Fruit fly (Drosophila melanogaster) whole organism, embryonic: ENCODE measurements around the gene CG8677.
A peak's percentile ranks its signal among the peaks of the same experiment; 100 is the strongest.

Experiments
- Aef1 ChIP-seq: fragments of 200-800 bp; sonication (Bioruptor generic); IDR thresholded peaks from 3 replicates; pipeline ENCODE4 v1.3.6; 2022; ENCODE audit warnings: missing biosample characterization, missing genetic modification characterization
- Atf6 ChIP-seq: fragments of 200-800 bp; sonication (Bioruptor generic); IDR thresholded peaks from 2 replicates; pipeline ENCODE4 v1.3.6; 2022; ENCODE audit warnings: missing biosample characterization, missing genetic modification characterization
- CG10366 ChIP-seq: fragments of 200-800 bp; sonication (Bioruptor generic); IDR thresholded peaks from 2 replicates; pipeline ENCODE4 v1.3.6; 2022; ENCODE audit warnings: missing biosample characterization, missing genetic modification characterization
- CG10565 ChIP-seq: fragments of 200-800 bp; sonication (Bioruptor generic); optimal IDR thresholded peaks from 3 replicates; lab custom pipeline; 2016; ENCODE audit warnings: missing biosample characterization, mild to moderate bottlenecking, missing genetic modification characterization
- CG11695 ChIP-seq: fragments of 200-800 bp; sonication (Bioruptor generic); IDR thresholded peaks from 3 replicates; pipeline ENCODE4 v1.3.6; 2022; ENCODE audit warnings: missing biosample characterization, missing genetic modification characterization
- CG15514 ChIP-seq: fragments of 200-800 bp; sonication (Bioruptor generic); optimal IDR thresholded peaks from 3 replicates; lab custom pipeline; 2017; ENCODE audit warnings: missing biosample characterization, missing genetic modification characterization, mild to moderate bottlenecking, moderate library complexity, missing genetic modification reagents
- CG1603 ChIP-seq: fragments of 200-800 bp; sonication (Bioruptor generic); optimal IDR thresholded peaks from 2 replicates; lab custom pipeline; 2019; ENCODE audit warnings: missing biosample characterization, mild to moderate bottlenecking, missing genetic modification characterization, moderate library complexity
- CG1647 ChIP-seq: fragments of 200-800 bp; sonication (Bioruptor generic); optimal IDR thresholded peaks from 3 replicates; lab custom pipeline; 2016; ENCODE audit warnings: missing biosample characterization, missing genetic modification characterization
- CG16779 ChIP-seq: fragments of 200-800 bp; sonication (Bioruptor generic); IDR thresholded peaks from 2 replicates; pipeline ENCODE4 v1.3.6; 2022; ENCODE audit warnings: missing biosample characterization, missing genetic modification characterization
- CG17359 ChIP-seq: fragments of 200-800 bp; sonication (Bioruptor generic); optimal IDR thresholded peaks from 3 replicates; lab custom pipeline; 2018; ENCODE audit warnings: missing biosample characterization, mild to moderate bottlenecking, missing genetic modification characterization, moderate library complexity
- CG17612 ChIP-seq: fragments of 200-800 bp; sonication (Bioruptor generic); IDR thresholded peaks from 2 replicates; pipeline ENCODE4 v1.3.6; 2022; ENCODE audit warnings: missing biosample characterization, missing genetic modification characterization
- CG17912 ChIP-seq: fragments of 200-800 bp; sonication (Bioruptor generic); optimal IDR thresholded peaks from 2 replicates; lab custom pipeline; 2018; ENCODE audit warnings: missing biosample characterization, mild to moderate bottlenecking, missing genetic modification characterization
- CG2199 ChIP-seq: fragments of 200-800 bp; sonication (Bioruptor generic); IDR thresholded peaks from 3 replicates; pipeline ENCODE4 v1.3.6; 2022; ENCODE audit warnings: missing biosample characterization, missing genetic modification characterization
- CG30020 ChIP-seq: fragments of 200-800 bp; optimal IDR thresholded peaks from 2 replicates; lab custom pipeline; 2019; ENCODE audit warnings: missing biosample characterization, mild to moderate bottlenecking, missing genetic modification characterization, moderate library complexity
- CG30431 ChIP-seq: fragments of 200-800 bp; sonication (Bioruptor generic); optimal IDR thresholded peaks from 2 replicates; lab custom pipeline; 2017; ENCODE audit warnings: missing biosample characterization, missing genetic modification characterization
- CG3065 ChIP-seq: fragments of 200-800 bp; sonication (Bioruptor generic); optimal IDR thresholded peaks from 2 replicates; lab custom pipeline; 2016; ENCODE audit warnings: missing biosample characterization, missing genetic modification characterization
- CG32767 ChIP-seq: fragments of 200-800 bp; sonication (Bioruptor generic); IDR thresholded peaks from 2 replicates; pipeline ENCODE4 v1.3.6; 2022; ENCODE audit warnings: missing biosample characterization, missing genetic modification characterization
- CG34422 ChIP-seq: fragments of 200-800 bp; sonication (Bioruptor generic); IDR thresholded peaks from 3 replicates; pipeline ENCODE4 v1.3.6; 2022; ENCODE audit warnings: missing biosample characterization, missing genetic modification characterization
- CG3726 ChIP-seq: fragments of 200-800 bp; sonication (Bioruptor generic); IDR thresholded peaks from 3 replicates; pipeline ENCODE4, ENCODE4 v1.3.6; 2022; ENCODE audit warnings: missing biosample characterization, missing genetic modification characterization
- CG4404 ChIP-seq: fragments of 200-800 bp; sonication (Bioruptor generic); IDR thresholded peaks from 2 replicates; pipeline ENCODE4 v1.3.6; 2022; ENCODE audit warnings: missing biosample characterization, missing genetic modification characterization
- CG5245 ChIP-seq: fragments of 200-800 bp; sonication (Bioruptor generic); optimal IDR thresholded peaks from 3 replicates; lab custom pipeline; 2016; ENCODE audit warnings: missing biosample characterization, missing genetic modification characterization
- CG6272 ChIP-seq: fragments of 200-800 bp; sonication (Bioruptor generic); IDR thresholded peaks from 2 replicates; pipeline ENCODE4 v1.3.6; 2022; ENCODE audit warnings: missing biosample characterization, missing genetic modification characterization
- CG7963 ChIP-seq: fragments of 200-800 bp; sonication (Bioruptor generic); IDR thresholded peaks from 3 replicates; pipeline ENCODE4 v1.3.6; 2022; ENCODE audit warnings: missing biosample characterization, missing genetic modification characterization; ENCODE audit not compliant: partially characterized antibody
- CG8089 ChIP-seq: fragments of 200-800 bp; sonication (Bioruptor generic); optimal IDR thresholded peaks from 3 replicates; lab custom pipeline; 2016; ENCODE audit warnings: missing biosample characterization, missing genetic modification characterization
- CG8281 ChIP-seq: fragments of 200-800 bp; sonication (Bioruptor generic); optimal IDR thresholded peaks from 2 replicates; lab custom pipeline; 2018; ENCODE audit warnings: missing biosample characterization, mild to moderate bottlenecking, missing genetic modification characterization, moderate library complexity
- CHES-1-like ChIP-seq: fragments of 200-800 bp; sonication (Bioruptor generic); optimal IDR thresholded peaks from 2 replicates; lab custom pipeline; 2016; ENCODE audit warnings: missing biosample characterization, missing genetic modification characterization
- Camta ChIP-seq: fragments of 200-800 bp; sonication (Bioruptor generic); optimal IDR thresholded peaks from 2 replicates; lab custom pipeline; 2016; ENCODE audit warnings: missing biosample characterization, missing genetic modification characterization
- Deaf1 ChIP-seq: fragments of 200-800 bp; optimal IDR thresholded peaks from 3 replicates; lab custom pipeline; 2019; ENCODE audit warnings: missing biosample characterization, mild to moderate bottlenecking, missing genetic modification characterization, moderate library complexity
- Dll ChIP-seq: fragments of 200-800 bp; sonication (Bioruptor generic); IDR thresholded peaks from 4 replicates; pipeline ENCODE4 v1.3.6; 2022; ENCODE audit warnings: missing biosample characterization, missing genetic modification characterization; ENCODE audit not compliant: partially characterized antibody
- Dref ChIP-seq: fragments of 200-800 bp; sonication (Bioruptor generic); IDR thresholded peaks from 2 replicates; pipeline ENCODE4 v1.3.6; 2022; ENCODE audit warnings: missing biosample characterization, missing genetic modification characterization
- E2f2 ChIP-seq: fragments of 200-800 bp; sonication (Bioruptor generic); IDR thresholded peaks from 2 replicates; pipeline ENCODE4 v1.3.6; 2022; ENCODE audit warnings: missing biosample characterization, missing genetic modification characterization
- HLH54F ChIP-seq: fragments of 200-800 bp; sonication (Bioruptor generic); optimal IDR thresholded peaks from 3 replicates; lab custom pipeline; 2016; ENCODE audit warnings: missing biosample characterization, missing genetic modification characterization
- Hr3 ChIP-seq: fragments of 200-800 bp; sonication (Bioruptor generic); optimal IDR thresholded peaks from 3 replicates; lab custom pipeline; 2016; ENCODE audit warnings: missing biosample characterization, missing genetic modification characterization
- NC2β ChIP-seq: fragments of 200-800 bp; sonication (Bioruptor generic); optimal IDR thresholded peaks from 2 replicates; lab custom pipeline; 2016; ENCODE audit warnings: missing biosample characterization, missing genetic modification characterization
- Sin3A ChIP-seq: fragments of >200 bp; optimal IDR thresholded peaks from 2 replicates; lab custom pipeline; 2018
- Xrp1 ChIP-seq: fragments of 200-800 bp; sonication (Bioruptor generic); IDR thresholded peaks from 2 replicates; pipeline ENCODE4 v1.3.6; 2022; ENCODE audit warnings: missing biosample characterization, missing genetic modification characterization
- amos ChIP-seq: fragments of 200-800 bp; sonication (Bioruptor generic); IDR thresholded peaks from 2 replicates; pipeline ENCODE4 v1.3.6; 2022; ENCODE audit warnings: missing biosample characterization, missing genetic modification characterization; ENCODE audit not compliant: partially characterized antibody
- fd96Cb ChIP-seq: fragments of 200-800 bp; sonication (Bioruptor generic); optimal IDR thresholded peaks from 2 replicates; lab custom pipeline; 2018; ENCODE audit warnings: missing biosample characterization, mild to moderate bottlenecking, missing genetic modification characterization, moderate library complexity
- ken ChIP-seq: fragments of 200-800 bp; sonication (Bioruptor generic); IDR thresholded peaks from 3 replicates; pipeline ENCODE4 v1.3.6; 2022; ENCODE audit warnings: missing biosample characterization, missing genetic modification characterization
- lola ChIP-seq, 3 experiments: fragments of >200 bp in 2 of 3; fragments of 200-800 bp in 1 of 3; sonication (Bioruptor generic) in 1 of 3; optimal IDR thresholded peaks; 2 replicates each; lab custom pipeline; 2017 to 2019; ENCODE audit warnings: missing biosample characterization in 3 of 3, missing genetic modification characterization in 3 of 3, mild to moderate bottlenecking in 1 of 3, moderate library complexity in 1 of 3
- nerfin-2 ChIP-seq: fragments of 200-800 bp; sonication (Bioruptor generic); IDR thresholded peaks from 2 replicates; pipeline ENCODE4 v1.3.6; 2022; ENCODE audit warnings: missing biosample characterization, missing genetic modification characterization; ENCODE audit not compliant: partially characterized antibody
- oc ChIP-seq: fragments of 200-800 bp; sonication (Bioruptor generic); optimal IDR thresholded peaks from 2 replicates; lab custom pipeline; 2018; ENCODE audit warnings: missing biosample characterization, mild to moderate bottlenecking, missing genetic modification characterization, moderate library complexity
- pum ChIP-seq: fragments of 200-800 bp; sonication (Bioruptor generic); optimal IDR thresholded peaks from 2 replicates; lab custom pipeline; 2016; ENCODE audit warnings: missing biosample characterization, missing genetic modification characterization
- ranshi ChIP-seq: fragments of 200-800 bp; sonication (Bioruptor generic); IDR thresholded peaks from 2 replicates; pipeline ENCODE4 v1.3.6; 2022; ENCODE audit warnings: missing biosample characterization, missing genetic modification characterization
- rib ChIP-seq: fragments of 200-800 bp; sonication (Bioruptor generic); IDR thresholded peaks from 2 replicates; pipeline ENCODE4 v1.3.6; 2022; ENCODE audit warnings: missing biosample characterization, missing genetic modification characterization
- row ChIP-seq: fragments of 200-800 bp; sonication (Bioruptor generic); IDR thresholded peaks from 3 replicates; pipeline ENCODE4 v1.3.6; 2022; ENCODE audit warnings: missing biosample characterization, missing genetic modification characterization
- sd ChIP-seq: fragments of 200-800 bp; sonication (Bioruptor generic); optimal IDR thresholded peaks from 3 replicates; lab custom pipeline; 2018; ENCODE audit warnings: missing biosample characterization, mild to moderate bottlenecking, missing genetic modification characterization, moderate library complexity
- stc ChIP-seq: fragments of 200-800 bp; sonication (Bioruptor generic); IDR thresholded peaks from 2 replicates; pipeline ENCODE4 v1.3.6; 2022; ENCODE audit warnings: missing biosample characterization, missing genetic modification characterization
- tup ChIP-seq: fragments of 200-800 bp; sonication (Bioruptor generic); optimal IDR thresholded peaks from 2 replicates; lab custom pipeline; 2016; ENCODE audit warnings: missing biosample characterization, mild to moderate bottlenecking, missing genetic modification characterization, moderate library complexity

The CG8677 gene

dm6 chr2L:21202702-21203101 lies 18.4 kb upstream of the CG8677 start, which contains the start of gene CG31988:
TSS of gene CG31988 (minus strand) at chr2L:21202802.
- TF ChIP-seq CG10565 (GFP tag; lab: Kevin White, UChicago) (no peak), CHES-1-like (GFP tag; lab: Kevin White, UChicago) (no peak), CG6272 (GFP tag; lab: Robert Waterston, UW) (no peak), Sin3A (lab: Kevin White, UChicago) (no peak), oc (tag; lab: Kevin White, UChicago) (no peak), row (no peak), CG11695 (GFP tag; lab: Robert Waterston, UW) (no peak), lola (GFP tag; optimal IDR thresholded peaks at IDR 0.05; lab: Kevin White, UChicago) (no peak), Xrp1 (no peak), sd (no peak), CG30020 (no peak), CG30431 (no peak), CG32767 (GFP tag; lab: Robert Waterston, UW) (no peak), CG1647 (GFP tag; lab: Kevin White, UChicago) (no peak), CG34422 (GFP tag; lab: Robert Waterston, UW) (no peak), tup (GFP tag; lab: Kevin White, UChicago) (no peak)

dm6 chr2L:21206193-21206592 lies 14.9 kb upstream of the CG8677 start, which contains the start of gene clumsy:
TSS of gene clumsy (plus strand) at chr2L:21206493.
- TF ChIP-seq CG2199 (GFP tag; lab: Robert Waterston, UW) (peak; percentile 23; the same call in 1 of the 3 replicates), CG5245 (GFP tag; lab: Kevin White, UChicago) (no peak)
- TF ChIP-seq, all 482 proteins: peak for 1

dm6 chr2L:21214961-21215362 lies 6.2 kb upstream of the CG8677 start:
- TF ChIP-seq Hr3 (GFP tag; lab: Kevin White, UChicago): no peak
- TF ChIP-seq pum: peak; percentile 13
- peak; percentile 27 for TF ChIP-seq Atf6 (GFP tag; lab: Robert Waterston, UW)
- peak; percentile 36 for TF ChIP-seq CG15514 (GFP tag; lab: Kevin White, UChicago)
- peak; percentile 49; the same call in 1 of the 3 replicates for TF ChIP-seq CG7963 (GFP tag; lab: Robert Waterston, UW)
- TF ChIP-seq ken: no peak; the same call in 2 of the 3 replicates
- no peak for TF ChIP-seq CG3065 (GFP tag; lab: Kevin White, UChicago)
- TF ChIP-seq Dll (GFP tag; lab: Robert Waterston, UW): no peak
- no peak for TF ChIP-seq CG30431
- TF ChIP-seq CG3726 (GFP tag; lab: Robert Waterston, UW): no peak
- no peak for TF ChIP-seq ranshi (GFP tag; lab: Robert Waterston, UW)
- no peak for TF ChIP-seq CG10366 (GFP tag; lab: Robert Waterston, UW)
- TF ChIP-seq nerfin-2 (GFP tag; lab: Robert Waterston, UW): peak; percentile 21; the same call in 1 of the 2 replicates
- no peak for TF ChIP-seq CG17912
- peak; percentile 53; the same call in 1 of the 2 replicates for TF ChIP-seq amos
- peak; percentile 9 for TF ChIP-seq CG8089 (GFP tag; lab: Kevin White, UChicago)
- TF ChIP-seq CG1603: peak; percentile 34
- peak; percentile 27 for TF ChIP-seq Deaf1 (tag; lab: Kevin White, UChicago)
- no peak for TF ChIP-seq CG8281 (tag; lab: Kevin White, UChicago)
- TF ChIP-seq HLH54F (GFP tag; lab: Kevin White, UChicago): peak; percentile 60
- TF ChIP-seq CG10565 (GFP tag; lab: Kevin White, UChicago): no peak
- TF ChIP-seq CG16779: 0 out of 2 replicates have a peak, but pooled peaks have one; percentile 26
- peak; percentile 34 for TF ChIP-seq Camta (GFP tag; lab: Kevin White, UChicago)
- TF ChIP-seq CG4404 (GFP tag; lab: Robert Waterston, UW): no peak
- TF ChIP-seq rib: peak; percentile 70; the same call in 1 of the 2 replicates
- no peak for TF ChIP-seq E2f2 (GFP tag; lab: Robert Waterston, UW)
- peak; percentile 40 for TF ChIP-seq fd96Cb (tag; lab: Kevin White, UChicago)
- no peak for TF ChIP-seq Aef1
- TF ChIP-seq Dref (GFP tag; lab: Robert Waterston, UW): no peak
- TF ChIP-seq CG17612 (GFP tag; lab: Robert Waterston, UW): no peak
- peak; percentile 53 for TF ChIP-seq CG17359 (tag; lab: Kevin White, UChicago)
- peak; percentile 56 for TF ChIP-seq NC2β (GFP tag; lab: Kevin White, UChicago)
- TF ChIP-seq stc (GFP tag; lab: Robert Waterston, UW): peak; percentile 50; the same call in 1 of the 2 replicates
